Worm (Caenorhabditis elegans): Measurements from ENCODE around the gene unc-3.

The unc-3 gene

DNA sequence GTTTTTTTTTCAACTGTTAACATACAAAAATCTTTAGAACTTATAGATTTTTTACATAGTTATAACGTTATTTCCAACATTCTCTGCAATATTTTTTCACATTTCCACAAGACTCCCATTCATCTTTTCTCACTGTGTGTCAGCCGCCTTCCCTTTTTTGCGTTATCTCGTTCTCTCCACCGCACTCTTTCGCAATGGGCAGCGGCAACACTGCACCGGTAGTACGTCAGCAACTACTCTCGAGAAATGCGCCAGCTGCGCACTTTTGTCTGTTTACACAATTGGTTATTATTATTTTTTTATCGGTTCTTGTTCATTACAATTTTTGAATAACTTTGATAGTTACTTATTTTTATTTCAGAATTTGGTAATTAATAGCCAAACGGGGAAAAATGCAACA, 26.4 kb upstream of the unc-3 start, which contains the start of gene C05G5.2 (continued):
- TF ChIP-seq lsy-27 (tag; optimal IDR thresholded peaks at IDR 0.05; ENCODE audit: borderline replicate concordance, insufficient read depth) (no peak), snpc-4 (GFP tag; optimal IDR thresholded peaks at IDR 0.05) (peak; percentile 53), snpc-4 (tag; optimal IDR thresholded peaks at IDR 0.05) (peak; percentile 74 to 83 (median 79)), sdz-38 (tag; optimal IDR thresholded peaks at IDR 0.05) (no peak), F55B11.4 (tag; optimal IDR thresholded peaks at IDR 0.05; ENCODE audit: borderline replicate concordance, insufficient read depth) (no peak), madf-8 (GFP tag; conservative IDR thresholded peaks at IDR 0.05) (no peak), Y53F4B.3 (GFP tag; IDR thresholded peaks at IDR 0.05) (no peak), T26A5.8 (tag; optimal IDR thresholded peaks at IDR 0.05) (no peak), hlh-12 (tag; optimal IDR thresholded peaks at IDR 0.05) (no peak), lir-1 (GFP tag; conservative IDR thresholded peaks at IDR 0.05) (no peak), sptf-2 (GFP tag; optimal IDR thresholded peaks at IDR 0.05) (no peak), egl-44 (GFP tag; IDR thresholded peaks at IDR 0.05) (no peak), hrde-1 (tag; optimal IDR thresholded peaks at IDR 0.05; ENCODE audit: borderline replicate concordance) (no peak), dpff-1 (tag; optimal IDR thresholded peaks at IDR 0.05) (no peak), lin-35 (GFP tag; optimal IDR thresholded peaks at IDR 0.05) (peak in 1 of 3 experiments; percentile 78), K12H6.12 (tag; optimal IDR thresholded peaks at IDR 0.05) (peak; percentile 84), F39B2.1 (GFP tag; IDR thresholded peaks at IDR 0.05) (no peak), ceh-40 (GFP tag; IDR thresholded peaks at IDR 0.05) (no peak), nhr-179 (tag; optimal IDR thresholded peaks at IDR 0.05) (no peak), nfya-1 (tag; optimal IDR thresholded peaks at IDR 0.05; ENCODE audit: borderline replicate concordance, insufficient read depth) (no peak), aptf-2 (GFP tag; conservative IDR thresholded peaks at IDR 0.05) (no peak), T07F8.4 (tag; optimal IDR thresholded peaks at IDR 0.05) (no peak), repo-1 (tag; optimal IDR thresholded peaks at IDR 0.05) (no peak), rpc-1 (optimal IDR thresholded peaks at IDR 0.05) (no peak), rpc-1 (tag; optimal IDR thresholded peaks at IDR 0.05) (no peak), let-526 (GFP tag; IDR thresholded peaks at IDR 0.05) (0 out of 2 replicates have a peak, but pooled peaks have one; percentile 18), tbp1 (GFP tag; optimal IDR thresholded peaks at IDR 0.05) (peak; percentile 62), snpc-1.1 (tag; optimal IDR thresholded peaks at IDR 0.05; ENCODE audit: insufficient read depth) (no peak), zfh-2 (GFP tag; conservative IDR thresholded peaks at IDR 0.05) (peak; percentile 98), attf-3 (GFP tag; conservative IDR thresholded peaks at IDR 0.05) (no peak), F57C9.4 (tag; optimal IDR thresholded peaks at IDR 0.05) (no peak), ccch-3 (GFP tag; optimal IDR thresholded peaks at IDR 0.05) (no peak), F10E7.11 (tag; optimal IDR thresholded peaks at IDR 0.05) (no peak), ekl-4 (GFP tag; IDR thresholded peaks at IDR 0.05) (no peak), B0261.1 (tag; optimal IDR thresholded peaks at IDR 0.05) (no peak), snpc-1.3 (tag; optimal IDR thresholded peaks at IDR 0.05; ENCODE audit: insufficient read depth) (no peak), nhr-80 (tag; optimal IDR thresholded peaks at IDR 0.05) (peak; percentile 100), ztf-6 (GFP tag; IDR thresholded peaks at IDR 0.05) (no peak)

DNA sequence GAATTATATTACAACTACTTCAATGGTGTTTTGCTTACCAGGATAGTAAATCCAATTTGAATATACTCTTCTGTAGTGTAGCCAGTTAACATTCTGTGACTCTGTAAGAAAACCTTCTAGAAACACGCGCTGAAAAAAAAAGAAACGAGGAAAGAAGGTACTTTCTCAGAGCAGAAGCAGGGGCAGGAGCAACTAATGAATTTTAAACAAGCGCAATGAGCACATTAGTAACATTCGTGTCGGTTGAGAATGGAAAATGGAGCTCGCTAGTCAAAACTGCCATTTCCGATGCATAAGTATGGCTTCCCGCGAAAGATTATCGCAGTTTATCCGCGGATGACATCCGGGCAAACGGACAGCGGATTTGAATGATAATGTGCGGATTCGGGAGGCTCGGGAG, 21.4 kb upstream of the unc-3 start, which contains the start of gene C05G5.3:
TSS of gene C05G5.3 (minus strand) at position 101 of the 400 bp plus-strand sequence.
- TF ChIP-seq snpc-4 (GFP tag; optimal IDR thresholded peaks at IDR 0.05) (no peak), snpc-4 (tag; optimal IDR thresholded peaks at IDR 0.05) (no peak), hmg-1.2 (GFP tag; IDR thresholded peaks at IDR 0.05) (no peak), C06A6.2 (GFP tag; conservative IDR thresholded peaks at IDR 0.05) (no peak), him-1 (tag; optimal IDR thresholded peaks at IDR 0.05) (no peak), zfh-2 (GFP tag; conservative IDR thresholded peaks at IDR 0.05) (0 out of 2 replicates have a peak, but pooled peaks have one; percentile 7)
